Worm (Caenorhabditis elegans) whole organism, L4 larva: ENCODE measurements around the gene fipr-15.

Source experiments
- D1046.2 ChIP-seq: fragments of 200-800 bp; sonication (Bioruptor generic); IDR thresholded peaks from 2 replicates; pipeline ENCODE4 v1.3.6; 2022; ENCODE audit warnings: missing genetic modification characterization, missing compliant biosample characterization
- aly-2 ChIP-seq: sonication (generic microtip); optimal IDR thresholded peaks from 2 replicates; lab custom pipeline; 2018; ENCODE audit warnings: missing biosample characterization, missing genetic modification characterization
- ces-1 ChIP-seq: fragments of 150-350 bp; sonication (generic microtip); optimal IDR thresholded peaks from 4 replicates; lab custom pipeline; 2014; ENCODE audit warnings: missing biosample characterization, missing genetic modification reagents, missing genetic modification characterization
- egl-27 ChIP-seq: sonication (generic microtip); optimal IDR thresholded peaks from 3 replicates; lab custom pipeline; 2017; ENCODE audit warnings: missing biosample characterization, missing genetic modification reagents, missing genetic modification characterization
- gei-8 ChIP-seq: fragments of 200-800 bp; sonication (Bioruptor generic); optimal IDR thresholded peaks from 2 replicates; lab custom pipeline; 2018; ENCODE audit warnings: mild to moderate bottlenecking, missing genetic modification characterization, missing compliant biosample characterization
- mes-2 ChIP-seq: sonication (generic microtip); optimal IDR thresholded peaks from 2 replicates; lab custom pipeline; 2016; ENCODE audit warnings: missing genotype, mild to moderate bottlenecking, missing genetic modification characterization, missing compliant biosample characterization; ENCODE audit not compliant: poor library complexity, severe bottlenecking
- nhr-41 ChIP-seq: fragments of 200-800 bp; sonication (Bioruptor generic); IDR thresholded peaks from 2 replicates; pipeline ENCODE4 v1.3.6; 2022; ENCODE audit warnings: missing genetic modification reagents, missing genetic modification characterization, missing compliant biosample characterization

DNA sequence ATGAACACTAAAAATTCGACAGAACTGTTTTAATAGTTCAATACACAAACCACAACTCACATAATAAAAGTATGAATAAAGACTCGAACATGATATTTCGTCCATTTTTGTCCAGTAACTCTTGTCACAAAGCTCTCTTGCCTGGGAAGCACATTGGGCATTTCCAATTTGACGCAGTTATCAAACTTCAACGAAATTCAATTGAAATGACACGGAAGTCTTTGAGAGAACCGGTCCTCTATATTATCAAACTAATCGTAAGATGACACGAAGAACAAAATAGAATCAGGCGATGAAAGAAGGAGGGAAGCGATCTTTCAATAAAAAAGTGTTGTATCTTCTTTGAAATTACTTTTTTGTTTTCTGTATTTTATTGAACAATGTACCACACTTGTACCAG lies 25.3 kb upstream of the fipr-15 start, which contains the start of gene T11G6.3:
- TF ChIP-seq egl-27 (tag; lab: Kevin White, UChicago) (no peak), nhr-41 (no peak), aly-2 (tag; lab: Kevin White, UChicago) (no peak), mes-2 (tag; lab: Kevin White, UChicago) (no peak), D1046.2 (GFP tag; lab: Robert Waterston, UW) (no peak), gei-8 (GFP tag; lab: Kevin White, UChicago) (no peak), ces-1 (no peak)
